Worm (Caenorhabditis elegans): ENCODE data around the gene grl-22.

Gene grl-22

ce11 chrIII:5382073-5382472 is 31.7 kb downstream of the grl-22 start, which contains the start of gene Y32H12A.6:
Gene Y32H12A.6 (minus strand): TSS chrIII:5382173.
- TF ChIP-seq lin-39 (tag; optimal IDR thresholded peaks at IDR 0.05), result no peak
- TF ChIP-seq sma-9 (GFP tag; optimal IDR thresholded peaks at IDR 0.05), result no peak
- no peak for TF ChIP-seq sma-9 (tag; optimal IDR thresholded peaks at IDR 0.05)
- no peak for TF ChIP-seq nhr-10 (tag; optimal IDR thresholded peaks at IDR 0.05)
- TF ChIP-seq egl-27 (tag; optimal IDR thresholded peaks at IDR 0.05), result no peak

- TF ChIP-seq F13H6.1 (tag; optimal IDR thresholded peaks at IDR 0.05) (no peak), ceh-82 (tag; optimal IDR thresholded peaks at IDR 0.05) (no peak), ztf-1 (GFP tag; conservative IDR thresholded peaks at IDR 0.05) (no peak), nhr-129 (tag; optimal IDR thresholded peaks at IDR 0.05) (no peak), sma-9 (GFP tag; optimal IDR thresholded peaks at IDR 0.05) (no peak), sma-9 (tag; optimal IDR thresholded peaks at IDR 0.05) (no peak), nhr-11 (tag; optimal IDR thresholded peaks at IDR 0.05) (no peak), snpc-4 (tag; optimal IDR thresholded peaks at IDR 0.05) (no peak), peb-1 (tag; optimal IDR thresholded peaks at IDR 0.05) (no peak), ZK546.5 (tag; optimal IDR thresholded peaks at IDR 0.05) (no peak), nhr-77 (tag; optimal IDR thresholded peaks at IDR 0.05) (no peak), lin-11 (tag; optimal IDR thresholded peaks at IDR 0.05) (no peak), C34F6.9 (tag; optimal IDR thresholded peaks at IDR 0.05) (no peak), nhr-12 (tag; optimal IDR thresholded peaks at IDR 0.05) (no peak), dmd-4 (tag; optimal IDR thresholded peaks at IDR 0.05) (no peak), lin-13 (GFP tag; optimal IDR thresholded peaks at IDR 0.05) (no peak), Y55F3AM.14 (GFP tag; optimal IDR thresholded peaks at IDR 0.05) (no peak)
Observed at ce11 chrIII:5380554-5380953, 33.3 kb downstream of the grl-22 start.

DNA sequence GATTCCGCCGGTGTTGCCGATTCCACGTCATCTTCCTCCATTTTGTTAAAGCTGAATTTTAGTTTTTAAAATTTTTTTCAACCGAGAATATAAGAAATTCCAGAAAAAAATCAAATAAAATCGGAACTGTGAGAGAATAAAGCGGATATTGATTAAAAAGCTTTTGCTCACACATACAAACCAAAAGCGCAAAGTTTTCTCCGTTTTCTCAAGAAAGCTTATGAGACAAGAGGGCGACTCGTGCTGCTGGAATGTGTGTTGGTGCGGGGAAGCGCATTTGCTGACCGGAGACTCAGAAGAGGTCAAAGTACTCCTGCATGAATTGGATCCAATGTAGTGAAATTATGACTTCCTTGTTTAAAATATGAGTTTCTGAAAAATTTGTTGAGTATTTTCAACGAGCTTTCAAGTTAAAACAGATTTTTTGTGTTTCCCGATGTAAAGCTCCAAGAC is 33.9 kb downstream of the grl-22 start, which contains the start of gene paqr-2:
Gene paqr-2 (minus strand): TSS at position 51 of the 453 bp plus-strand sequence.
- TF ChIP-seq egl-27 (tag; optimal IDR thresholded peaks at IDR 0.05) (no peak), ZK546.5 (tag; optimal IDR thresholded peaks at IDR 0.05) (no peak), peb-1 (tag; optimal IDR thresholded peaks at IDR 0.05) (no peak), nhr-11 (tag; optimal IDR thresholded peaks at IDR 0.05) (no peak), ama-1 (optimal IDR thresholded peaks at IDR 0.05) (peak; percentile 30), C34F6.9 (tag; optimal IDR thresholded peaks at IDR 0.05) (peak; percentile 64), nhr-129 (tag; optimal IDR thresholded peaks at IDR 0.05) (peak; percentile 48), lsy-2 (tag; optimal IDR thresholded peaks at IDR 0.05) (peak in 1 of 2 experiments; percentile 49), crh-2 (tag; optimal IDR thresholded peaks at IDR 0.05) (no peak), nhr-23 (tag; optimal IDR thresholded peaks at IDR 0.05) (no peak), mab-5 (tag; optimal IDR thresholded peaks at IDR 0.05) (no peak), Y55F3AM.14 (GFP tag; optimal IDR thresholded peaks at IDR 0.05) (no peak), unc-62 (GFP tag; optimal IDR thresholded peaks at IDR 0.05) (no peak), lin-39 (tag; optimal IDR thresholded peaks at IDR 0.05) (no peak), alr-1 (tag; optimal IDR thresholded peaks at IDR 0.05) (no peak), snpc-4 (tag; optimal IDR thresholded peaks at IDR 0.05) (no peak), F13H6.1 (tag; optimal IDR thresholded peaks at IDR 0.05) (no peak), nhr-6 (tag; optimal IDR thresholded peaks at IDR 0.05) (no peak), ztf-1 (GFP tag; conservative IDR thresholded peaks at IDR 0.05) (no peak), R02D3.7 (tag; optimal IDR thresholded peaks at IDR 0.05) (no peak), sma-9 (GFP tag; optimal IDR thresholded peaks at IDR 0.05) (no peak), sma-9 (tag; optimal IDR thresholded peaks at IDR 0.05) (no peak), zag-1 (tag; optimal IDR thresholded peaks at IDR 0.05) (no peak), sma-3 (GFP tag; optimal IDR thresholded peaks at IDR 0.05) (no peak), nhr-10 (tag; optimal IDR thresholded peaks at IDR 0.05) (no peak), ztf-4 (tag; optimal IDR thresholded peaks at IDR 0.05) (no peak), fos-1 (tag; optimal IDR thresholded peaks at IDR 0.05) (peak; percentile 15), elt-1 (tag; optimal IDR thresholded peaks at IDR 0.05) (no peak), nhr-237 (tag; optimal IDR thresholded peaks at IDR 0.05) (no peak), aly-2 (tag; optimal IDR thresholded peaks at IDR 0.05) (no peak), sem-4 (tag; optimal IDR thresholded peaks at IDR 0.05) (no peak), gmeb-1 (tag; optimal IDR thresholded peaks at IDR 0.05) (no peak), unc-55 (GFP tag; optimal IDR thresholded peaks at IDR 0.05) (peak; percentile 35), lin-11 (tag; optimal IDR thresholded peaks at IDR 0.05) (peak; percentile 1), mbf-1 (tag; optimal IDR thresholded peaks at IDR 0.05) (no peak), blmp-1 (tag; optimal IDR thresholded peaks at IDR 0.05; ENCODE audit: insufficient read depth) (no peak), nhr-21 (tag; optimal IDR thresholded peaks at IDR 0.05) (no peak), lin-13 (GFP tag; optimal IDR thresholded peaks at IDR 0.05) (no peak)
